Worm (Caenorhabditis elegans): ENCODE results near the gene srg-15.

DNA sequence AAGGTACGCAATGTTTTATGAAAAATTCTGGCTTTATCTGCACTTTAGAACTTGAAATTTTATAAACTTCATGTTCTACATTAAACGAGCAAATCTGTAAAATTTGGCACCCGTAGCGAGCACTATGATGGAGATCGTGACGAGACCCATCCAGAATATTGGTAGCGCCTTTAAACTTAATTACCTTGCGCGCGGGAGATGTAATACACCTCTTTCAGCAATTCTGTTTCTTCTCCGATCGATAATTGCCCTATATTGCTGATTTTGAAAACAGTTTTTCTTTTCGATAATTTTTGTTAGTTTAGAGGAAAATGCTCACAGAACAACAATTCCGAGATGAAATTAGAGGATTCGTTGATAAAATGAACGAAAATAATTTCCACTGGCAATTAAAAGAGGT lies 51.4 kb downstream of the srg-15 start, which contains the start of gene atg-10:
- TF ChIP-seq elt-1 (tag; optimal IDR thresholded peaks at IDR 0.05; ENCODE audit: borderline replicate concordance, insufficient read depth) (no peak), sptf-1 (tag; optimal IDR thresholded peaks at IDR 0.05) (no peak), mls-2 (tag; optimal IDR thresholded peaks at IDR 0.05) (no peak), zip-8 (tag; optimal IDR thresholded peaks at IDR 0.05) (no peak)

Data from whole organism, mixed stage, embryonic.